Worm (Caenorhabditis elegans) whole organism, L2 larva: ENCODE data around the gene plc-3.

Experiments used
- ZK546.5 ChIP-seq: sonication (generic microtip); optimal IDR thresholded peaks from 2 replicates; lab custom pipeline; 2017; ENCODE audit warnings: missing biosample characterization, missing genetic modification characterization
- skn-1 ChIP-seq: sonication (generic microtip); optimal IDR thresholded peaks from 2 replicates; lab custom pipeline; 2017; ENCODE audit warnings: missing biosample characterization, missing genetic modification characterization
- snpc-4 ChIP-seq: fragments of 150-350 bp; optimal IDR thresholded peaks from 2 replicates; lab custom pipeline; 2014; ENCODE audit warnings: missing biosample characterization, missing genetic modification characterization

ce11 chrII:10227030-10227429 is 4.4 kb downstream of the plc-3 start, which contains the start of gene srh-135:
- TF ChIP-seq skn-1 (tag; lab: Kevin White, UChicago) (no peak), ZK546.5 (tag; lab: Kevin White, UChicago) (no peak), snpc-4 (tag; lab: Kevin White, UChicago) (no peak)
